ENCODE assay signal across 2 fruit fly cellular contexts in genomic region chr3R:26081380-26081991, dm6.
TF ChIP-seq lines count a peak whose summit lies in the region.

No protein-coding gene starts in this region.

TF ChIP-seq in whole organism, embryonic, 481 proteins besides CTCF, POLR2A, EP300 and RAD21 (continued from another document and continues in another):
- no peak for TF ChIP-seq corto (GFP tag; optimal IDR thresholded peaks at IDR 0.05; lab: Kevin White, UChicago)
- no peak for TF ChIP-seq HLHmδ (GFP tag; optimal IDR thresholded peaks at IDR 0.05; lab: Kevin White, UChicago)
- TF ChIP-seq CG17385 (GFP tag; optimal IDR thresholded peaks at IDR 0.05; lab: Kevin White, UChicago), result peak; percentile 47
- TF ChIP-seq NFAT (GFP tag; IDR thresholded peaks at IDR 0.05; lab: Robert Waterston, UW), result no peak
- TF ChIP-seq CG9932 (GFP tag; IDR thresholded peaks at IDR 0.05; lab: Robert Waterston, UW), result no peak
- TF ChIP-seq gem (tag; optimal IDR thresholded peaks at IDR 0.05; lab: Kevin White, UChicago), result peak; percentile 78
- TF ChIP-seq pho (GFP tag; optimal IDR thresholded peaks at IDR 0.05; lab: Kevin White, UChicago), result no peak
- peak; percentile 52 for TF ChIP-seq az2 (GFP tag; optimal IDR thresholded peaks at IDR 0.05; lab: Kevin White, UChicago)
- TF ChIP-seq Sry-β (GFP tag; optimal IDR thresholded peaks at IDR 0.05; lab: Kevin White, UChicago), result no peak
- TF ChIP-seq maf-S (GFP tag; optimal IDR thresholded peaks at IDR 0.05; lab: Kevin White, UChicago), result no peak
- TF ChIP-seq CG4404 (GFP tag; IDR thresholded peaks at IDR 0.05; lab: Robert Waterston, UW), result no peak
- no peak for TF ChIP-seq CG8290 (GFP tag; optimal IDR thresholded peaks at IDR 0.05; lab: Kevin White, UChicago)
- no peak for TF ChIP-seq CG8290 (tag; optimal IDR thresholded peaks at IDR 0.05; lab: Kevin White, UChicago)
- no peak for TF ChIP-seq Trl (optimal IDR thresholded peaks at IDR 0.05; lab: Kevin White, UChicago)
- no peak for TF ChIP-seq Trl (GFP tag; optimal IDR thresholded peaks at IDR 0.05; lab: Kevin White, UChicago)
- TF ChIP-seq CG3163 (GFP tag; optimal IDR thresholded peaks at IDR 0.05; lab: Kevin White, UChicago), result no peak
- TF ChIP-seq slbo (GFP tag; IDR thresholded peaks at IDR 0.05; lab: Robert Waterston, UW), result peak; percentile 6; the same call in 1 of the 2 replicates
- no peak for TF ChIP-seq GATAe (GFP tag; conservative IDR thresholded peaks at IDR 0.05; lab: Robert Waterston, UW)
- TF ChIP-seq CG6654 (GFP tag; optimal IDR thresholded peaks at IDR 0.05; lab: Kevin White, UChicago), result no peak
- no peak for TF ChIP-seq slou (GFP tag; optimal IDR thresholded peaks at IDR 0.05; lab: Kevin White, UChicago)
- TF ChIP-seq sens (GFP tag; lab: Kevin White, UChicago), result peak; percentile 90
- TF ChIP-seq CG16779 (GFP tag; IDR thresholded peaks at IDR 0.05; lab: Robert Waterston, UW), result no peak
- TF ChIP-seq mam (GFP tag; optimal IDR thresholded peaks at IDR 0.05; lab: Kevin White, UChicago), result no peak
- TF ChIP-seq CG15601 (tag; optimal IDR thresholded peaks at IDR 0.05; lab: Kevin White, UChicago), result peak; percentile 60
- TF ChIP-seq dimm (GFP tag; IDR thresholded peaks at IDR 0.05; lab: Robert Waterston, UW), result no peak
- TF ChIP-seq ewg (GFP tag; optimal IDR thresholded peaks at IDR 0.05; lab: Kevin White, UChicago), result peak; percentile 23
- peak; percentile 55; the same call in 1 of the 2 replicates for TF ChIP-seq seq (GFP tag; IDR thresholded peaks at IDR 0.05; lab: Robert Waterston, UW)
- TF ChIP-seq CG7372 (GFP tag; IDR thresholded peaks at IDR 0.05; lab: Robert Waterston, UW), result 0 out of 2 replicates have a peak, but pooled peaks have one; percentile 8
- no peak for TF ChIP-seq CG1233 (GFP tag; optimal IDR thresholded peaks at IDR 0.05; lab: Kevin White, UChicago)
- no peak for TF ChIP-seq Elba2 (GFP tag; optimal IDR thresholded peaks at IDR 0.05; lab: Kevin White, UChicago)
- peak; percentile 37 for TF ChIP-seq zen (tag; optimal IDR thresholded peaks at IDR 0.05; lab: Kevin White, UChicago)
- no peak for TF ChIP-seq unc-4 (GFP tag; IDR thresholded peaks at IDR 0.05; lab: Robert Waterston, UW; ENCODE audit: partially characterized antibody)
- TF ChIP-seq CG1603 (tag; optimal IDR thresholded peaks at IDR 0.05; lab: Kevin White, UChicago), result peak; percentile 51
- no peak for TF ChIP-seq CG42726 (GFP tag; IDR thresholded peaks at IDR 0.05; lab: Robert Waterston, UW; ENCODE audit: partially characterized antibody)
- no peak for TF ChIP-seq CG12299 (tag; optimal IDR thresholded peaks at IDR 0.05; lab: Kevin White, UChicago)
- peak; percentile 69 for TF ChIP-seq ara (GFP tag; IDR thresholded peaks at IDR 0.05; lab: Robert Waterston, UW)
- peak; percentile 33 for TF ChIP-seq CG5245 (GFP tag; optimal IDR thresholded peaks at IDR 0.05; lab: Kevin White, UChicago)
- TF ChIP-seq CG10462 (GFP tag; optimal IDR thresholded peaks at IDR 0.05; lab: Kevin White, UChicago), result no peak
- TF ChIP-seq tx (GFP tag; optimal IDR thresholded peaks at IDR 0.05; lab: Kevin White, UChicago), result no peak
- peak; percentile 64 for TF ChIP-seq Oli (tag; optimal IDR thresholded peaks at IDR 0.05; lab: Kevin White, UChicago)
- peak; percentile 46; the same call in 1 of the 2 replicates for TF ChIP-seq CG6689 (GFP tag; IDR thresholded peaks at IDR 0.05; lab: Robert Waterston, UW)
- TF ChIP-seq gce (GFP tag; IDR thresholded peaks at IDR 0.05; lab: Robert Waterston, UW), result peak; percentile 78; the same call in 2 of the 3 replicates
- TF ChIP-seq CG12104 (GFP tag; optimal IDR thresholded peaks at IDR 0.05; lab: Kevin White, UChicago), result no peak
- TF ChIP-seq CG34224 (GFP tag; IDR thresholded peaks at IDR 0.05; lab: Robert Waterston, UW; ENCODE audit: partially characterized antibody), result no peak
- peak; percentile 60 for TF ChIP-seq D19A (tag; optimal IDR thresholded peaks at IDR 0.05; lab: Kevin White, UChicago)
- TF ChIP-seq Fer3 (tag; optimal IDR thresholded peaks at IDR 0.05; lab: Kevin White, UChicago), result peak; percentile 35
- no peak for TF ChIP-seq al (GFP tag; IDR thresholded peaks at IDR 0.05; lab: Robert Waterston, UW)
- TF ChIP-seq B-H1 (GFP tag; IDR thresholded peaks at IDR 0.05; lab: Robert Waterston, UW), result peak; percentile 47; the same call in 1 of the 3 replicates
- no peak for TF ChIP-seq Jarid2 (GFP tag; optimal IDR thresholded peaks at IDR 0.05; lab: Kevin White, UChicago)
- peak; percentile 58; the same call in 1 of the 2 replicates for TF ChIP-seq ranshi (GFP tag; IDR thresholded peaks at IDR 0.05; lab: Robert Waterston, UW)
- TF ChIP-seq shn (GFP tag; optimal IDR thresholded peaks at IDR 0.05; lab: Kevin White, UChicago), result no peak
- TF ChIP-seq Blimp-1 (GFP tag; optimal IDR thresholded peaks at IDR 0.05; lab: Kevin White, UChicago), result peak; percentile 75
- no peak for TF ChIP-seq en (GFP tag; optimal IDR thresholded peaks at IDR 0.05; lab: Kevin White, UChicago)
- TF ChIP-seq CG7928 (GFP tag; optimal IDR thresholded peaks at IDR 0.05; lab: Kevin White, UChicago), result no peak
- no peak for TF ChIP-seq C15 (GFP tag; IDR thresholded peaks at IDR 0.05; lab: Robert Waterston, UW)
- TF ChIP-seq CG18011 (GFP tag; optimal IDR thresholded peaks at IDR 0.05; lab: Kevin White, UChicago), result no peak
- no peak for TF ChIP-seq CG9797 (GFP tag; optimal IDR thresholded peaks at IDR 0.05; lab: Kevin White, UChicago)
- no peak for TF ChIP-seq exex (tag; optimal IDR thresholded peaks at IDR 0.05; lab: Kevin White, UChicago)
- TF ChIP-seq Fer2 (tag; optimal IDR thresholded peaks at IDR 0.05; lab: Kevin White, UChicago), result no peak
- TF ChIP-seq rib (GFP tag; IDR thresholded peaks at IDR 0.05; lab: Robert Waterston, UW), result no peak
- no peak for TF ChIP-seq nau (GFP tag; optimal IDR thresholded peaks at IDR 0.05; lab: Kevin White, UChicago)
- peak; percentile 24 for TF ChIP-seq CG18599 (GFP tag; optimal IDR thresholded peaks at IDR 0.05; lab: Kevin White, UChicago)
- TF ChIP-seq CG12236 (GFP tag; optimal IDR thresholded peaks at IDR 0.05; lab: Kevin White, UChicago), result no peak
- TF ChIP-seq Aef1 (GFP tag; IDR thresholded peaks at IDR 0.05; lab: Robert Waterston, UW), result no peak
- no peak for TF ChIP-seq ERR (GFP tag; optimal IDR thresholded peaks at IDR 0.05; lab: Kevin White, UChicago)
- TF ChIP-seq Abd-B (GFP tag; optimal IDR thresholded peaks at IDR 0.05; lab: Kevin White, UChicago), result peak; percentile 24
- peak; percentile 51 for TF ChIP-seq lab (GFP tag; optimal IDR thresholded peaks at IDR 0.05; lab: Kevin White, UChicago)
- no peak for TF ChIP-seq NC2α (GFP tag; optimal IDR thresholded peaks at IDR 0.05; lab: Kevin White, UChicago)

TF ChIP-seq in whole organism, prepupa, 60 proteins besides CTCF, POLR2A, EP300 and RAD21 (continued from another document):
- TF ChIP-seq CG31627 (GFP tag; optimal IDR thresholded peaks at IDR 0.05; lab: Kevin White, UChicago), result peak; percentile 69
- TF ChIP-seq Smox (GFP tag; optimal IDR thresholded peaks at IDR 0.05; lab: Kevin White, UChicago), result peak; percentile 75
- TF ChIP-seq Hr4 (GFP tag; optimal IDR thresholded peaks at IDR 0.05; lab: Kevin White, UChicago), result peak; percentile 64
- peak; percentile 52 for TF ChIP-seq CG8319 (GFP tag; optimal IDR thresholded peaks at IDR 0.05; lab: Kevin White, UChicago)
- peak; percentile 62 for TF ChIP-seq Hr39 (GFP tag; optimal IDR thresholded peaks at IDR 0.05; lab: Kevin White, UChicago)
- peak; percentile 50 for TF ChIP-seq vri (GFP tag; optimal IDR thresholded peaks at IDR 0.05; lab: Kevin White, UChicago)
- TF ChIP-seq OdsH (GFP tag; optimal IDR thresholded peaks at IDR 0.05; lab: Kevin White, UChicago), result peak; percentile 80
- TF ChIP-seq CG8632 (GFP tag; optimal IDR thresholded peaks at IDR 0.05; lab: Kevin White, UChicago), result peak; percentile 60
- TF ChIP-seq CG3919 (GFP tag; optimal IDR thresholded peaks at IDR 0.05; lab: Kevin White, UChicago), result peak; percentile 81
- TF ChIP-seq CG11902 (GFP tag; optimal IDR thresholded peaks at IDR 0.05; lab: Kevin White, UChicago), result peak; percentile 35
- TF ChIP-seq Sox102F (GFP tag; optimal IDR thresholded peaks at IDR 0.05; lab: Kevin White, UChicago), result peak; percentile 80
- TF ChIP-seq spab (GFP tag; optimal IDR thresholded peaks at IDR 0.05; lab: Kevin White, UChicago), result peak; percentile 70
- TF ChIP-seq CG15336 (GFP tag; IDR thresholded peaks at IDR 0.05; lab: Robert Waterston, UW), result peak; percentile 80
- peak; percentile 72 for TF ChIP-seq pdm3 (GFP tag; optimal IDR thresholded peaks at IDR 0.05; lab: Kevin White, UChicago)
- TF ChIP-seq CG1621 (tag; optimal IDR thresholded peaks at IDR 0.05; lab: Kevin White, UChicago), result peak; percentile 60
- TF ChIP-seq Lpt (GFP tag; optimal IDR thresholded peaks at IDR 0.05; lab: Kevin White, UChicago), result peak; percentile 59
- TF ChIP-seq ss (GFP tag; optimal IDR thresholded peaks at IDR 0.05; lab: Kevin White, UChicago), result peak; percentile 74 to 96
- TF ChIP-seq Blimp-1 (GFP tag; optimal IDR thresholded peaks at IDR 0.05; lab: Kevin White, UChicago), result peak; percentile 57
- no peak for TF ChIP-seq fd85E (GFP tag; optimal IDR thresholded peaks at IDR 0.05; lab: Kevin White, UChicago)
- TF ChIP-seq acj6 (GFP tag; optimal IDR thresholded peaks at IDR 0.05; lab: Kevin White, UChicago), result peak; percentile 81
- peak; percentile 80 for TF ChIP-seq CG6808 (GFP tag; optimal IDR thresholded peaks at IDR 0.05; lab: Kevin White, UChicago)
- TF ChIP-seq lz (GFP tag; optimal IDR thresholded peaks at IDR 0.05; lab: Kevin White, UChicago), result peak; percentile 78
- TF ChIP-seq Ets96B (tag; optimal IDR thresholded peaks at IDR 0.05; lab: Kevin White, UChicago), result peak; percentile 76
- TF ChIP-seq CG10631 (GFP tag; optimal IDR thresholded peaks at IDR 0.05; lab: Kevin White, UChicago), result peak; percentile 77
- peak; percentile 58 for TF ChIP-seq Sox14 (GFP tag; optimal IDR thresholded peaks at IDR 0.05; lab: Kevin White, UChicago)
- peak; percentile 81 for TF ChIP-seq achi (GFP tag; optimal IDR thresholded peaks at IDR 0.05; lab: Kevin White, UChicago)
- TF ChIP-seq CG3032 (tag; optimal IDR thresholded peaks at IDR 0.05; lab: Kevin White, UChicago), result peak; percentile 82
- TF ChIP-seq Met (GFP tag; optimal IDR thresholded peaks at IDR 0.05; lab: Kevin White, UChicago), result peak; percentile 83
- peak; percentile 53 for TF ChIP-seq CG6276 (GFP tag; optimal IDR thresholded peaks at IDR 0.05; lab: Kevin White, UChicago)
- peak; percentile 61 for TF ChIP-seq CG11762 (GFP tag; optimal IDR thresholded peaks at IDR 0.05; lab: Kevin White, UChicago; ENCODE audit: insufficient read depth)
- TF ChIP-seq CG10669 (GFP tag; optimal IDR thresholded peaks at IDR 0.05; lab: Kevin White, UChicago), result peak; percentile 73
- peak; percentile 19 for TF ChIP-seq dac (GFP tag; optimal IDR thresholded peaks at IDR 0.05; lab: Kevin White, UChicago)
- peak; percentile 72 for TF ChIP-seq CG34406 (GFP tag; optimal IDR thresholded peaks at IDR 0.05; lab: Kevin White, UChicago)
- peak; percentile 27 for TF ChIP-seq fd59A (GFP tag; optimal IDR thresholded peaks at IDR 0.05; lab: Kevin White, UChicago)
- no peak for TF ChIP-seq fkh (GFP tag; optimal IDR thresholded peaks at IDR 0.05; lab: Kevin White, UChicago)
- peak; percentile 76 for TF ChIP-seq CG32006 (GFP tag; optimal IDR thresholded peaks at IDR 0.05; lab: Kevin White, UChicago)
